Fruit fly (Drosophila melanogaster) whole organism: ENCODE measurements around the gene Lim3.
A peak's percentile ranks its signal among the peaks of the same experiment; 100 is the strongest.

Experiments
- Dll ChIP-seq: fragments of >200 bp; optimal IDR thresholded peaks from 2 replicates; lab custom pipeline; 2017
- pan ChIP-seq: fragments of >200 bp; optimal IDR thresholded peaks from 2 replicates; lab custom pipeline; 2017
- usp ChIP-seq: fragments of >200 bp; optimal IDR thresholded peaks from 2 replicates; lab custom pipeline; 2017; ENCODE audit warnings: missing biosample characterization, missing genetic modification characterization, mixed read lengths

DNA sequence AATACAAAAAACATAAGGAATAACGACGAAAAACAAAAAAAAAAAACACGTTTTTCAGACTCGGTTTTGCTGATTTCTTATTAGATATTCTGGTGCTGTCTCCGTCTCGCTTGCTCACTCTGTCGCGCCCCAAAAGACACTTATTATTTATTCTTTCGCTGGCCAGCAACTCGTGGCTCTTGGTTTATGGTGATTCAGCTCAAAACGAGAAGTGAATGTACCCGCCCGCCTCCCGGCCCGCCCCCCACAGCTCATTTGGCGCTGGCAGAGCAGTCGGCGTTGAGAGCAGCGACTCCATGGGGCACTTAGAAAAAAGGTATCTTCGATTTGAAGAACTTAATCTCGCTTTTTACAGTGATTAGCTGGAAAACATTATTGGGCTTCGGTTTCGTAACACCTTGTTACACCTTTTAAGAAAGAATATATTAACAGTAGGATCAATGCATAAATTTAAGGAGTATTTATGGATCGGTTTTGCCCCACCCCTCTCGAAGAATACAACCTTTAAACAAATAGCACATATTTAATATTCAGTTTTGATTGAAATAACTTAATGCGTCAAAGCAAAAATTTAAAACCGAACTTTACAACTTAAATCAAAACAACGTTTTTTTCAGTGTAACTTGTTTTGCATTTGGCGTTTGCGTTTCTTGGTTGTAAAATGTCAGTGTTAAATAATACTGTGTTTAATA lies 33.4 kb upstream of the Lim3 start:
- TF ChIP-seq usp (GFP tag; lab: Kevin White, UChicago) (no peak), Dll (lab: Kevin White, UChicago) (peak; percentile 49), pan (lab: Kevin White, UChicago) (no peak)
